Worm (Caenorhabditis elegans) whole organism, early embryonic: ENCODE data around the gene Y62H9A.9.

Experiments
- B0310.2 ChIP-seq: sonication (generic microtip); optimal IDR thresholded peaks from 2 replicates; lab custom pipeline; 2016; ENCODE audit warnings: mild to moderate bottlenecking, missing genetic modification characterization, missing compliant biosample characterization
- F13C5.2 ChIP-seq: sonication (generic microtip); optimal IDR thresholded peaks from 2 replicates; lab custom pipeline; 2017; ENCODE audit warnings: mild to moderate bottlenecking, missing genetic modification characterization, inconsistent platforms, missing compliant biosample characterization
- aly-1 ChIP-seq: sonication (generic microtip); optimal IDR thresholded peaks from 2 replicates; lab custom pipeline; 2016; ENCODE audit warnings: missing genetic modification characterization, missing compliant biosample characterization
- ama-1 ChIP-seq: fragments of 150-350 bp; optimal IDR thresholded peaks from 2 replicates; lab custom pipeline; 2014
- ceh-13 ChIP-seq: fragments of 200-800 bp; sonication (Bioruptor generic); optimal IDR thresholded peaks from 2 replicates; lab custom pipeline; 2018; ENCODE audit warnings: mild to moderate bottlenecking, missing genetic modification characterization, missing compliant biosample characterization
- ceh-36 ChIP-seq: sonication (generic microtip); optimal IDR thresholded peaks from 2 replicates; lab custom pipeline; 2016; ENCODE audit warnings: missing genetic modification characterization, inconsistent platforms, missing compliant biosample characterization
- ets-7 ChIP-seq: sonication (generic microtip); optimal IDR thresholded peaks from 2 replicates; lab custom pipeline; 2016; ENCODE audit warnings: missing genotype, missing genetic modification characterization, missing compliant biosample characterization
- flt-1 ChIP-seq: fragments of 200-800 bp; sonication (Bioruptor generic); IDR thresholded peaks from 2 replicates; pipeline ENCODE4 v1.3.6; 2022; ENCODE audit warnings: missing genetic modification characterization, missing compliant biosample characterization
- hmbx-1 ChIP-seq: sonication (generic microtip); optimal IDR thresholded peaks from 2 replicates; lab custom pipeline; 2016; ENCODE audit warnings: mild to moderate bottlenecking, missing genetic modification characterization, missing compliant biosample characterization
- hmg-4 ChIP-seq: fragments of 200-800 bp; sonication (Bioruptor generic); optimal IDR thresholded peaks from 2 replicates; lab custom pipeline; 2018; ENCODE audit warnings: mild to moderate bottlenecking, missing genetic modification characterization, missing compliant biosample characterization
- hnd-1 ChIP-seq: sonication (generic microtip); optimal IDR thresholded peaks from 2 replicates; lab custom pipeline; 2016; ENCODE audit warnings: missing genetic modification characterization, missing compliant biosample characterization
- pes-1 ChIP-seq: fragments of 200-800 bp; sonication (Bioruptor generic); IDR thresholded peaks from 2 replicates; pipeline ENCODE4 v1.3.6; 2022; ENCODE audit warnings: missing genetic modification reagents, missing genetic modification characterization, missing compliant biosample characterization
- scrt-1 ChIP-seq: fragments of 200-800 bp; sonication (Bioruptor generic); IDR thresholded peaks from 2 replicates; pipeline ENCODE4 v1.3.6; 2022; ENCODE audit warnings: missing genetic modification characterization, missing compliant biosample characterization
- sea-1 ChIP-seq: fragments of 200-800 bp; sonication (Bioruptor generic); conservative IDR thresholded peaks from 2 replicates; pipeline ENCODE4 v1.3.6; 2022; ENCODE audit warnings: missing genetic modification characterization, missing compliant biosample characterization
- tbx-11 ChIP-seq: fragments of 200-800 bp; sonication (Bioruptor generic); IDR thresholded peaks from 2 replicates; pipeline ENCODE4 v1.3.6; 2022; ENCODE audit warnings: missing genetic modification characterization, missing compliant biosample characterization
- tbx-37 ChIP-seq: fragments of 200-800 bp; sonication (Bioruptor generic); conservative IDR thresholded peaks from 2 replicates; pipeline ENCODE4 v1.3.6; 2022; ENCODE audit warnings: missing genetic modification reagents, missing genetic modification characterization, missing compliant biosample characterization
- tra-4 ChIP-seq: sonication (generic microtip); optimal IDR thresholded peaks from 2 replicates; lab custom pipeline; 2017; ENCODE audit warnings: missing genetic modification characterization, missing compliant biosample characterization

The Y62H9A.9 gene

DNA sequence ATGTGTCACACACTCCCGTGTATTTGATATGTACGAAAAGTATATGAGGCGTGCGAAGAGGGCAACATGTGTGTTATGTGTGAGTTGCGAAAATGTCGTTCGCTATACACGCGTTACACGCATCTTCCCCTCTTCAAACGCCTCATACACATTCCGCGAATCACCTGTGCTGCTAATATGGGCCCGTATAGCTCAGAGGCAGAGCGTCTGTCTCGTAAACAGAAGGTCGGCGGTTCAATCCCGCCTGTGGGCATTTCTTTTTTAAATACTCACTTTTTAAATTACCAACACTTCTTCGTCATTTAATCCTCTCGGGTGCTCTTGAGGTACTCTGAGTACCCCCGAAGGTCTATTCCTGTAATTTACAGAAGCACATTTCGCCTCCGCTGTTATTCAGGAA is 35.6 kb upstream of the Y62H9A.9 start:
- TF ChIP-seq hmg-4 (GFP tag; lab: Kevin White, UChicago) = no peak
- no peak for TF ChIP-seq ceh-36 (tag; lab: Kevin White, UChicago)
- TF ChIP-seq B0310.2 (tag; lab: Kevin White, UChicago) = no peak
- TF ChIP-seq flt-1 (GFP tag; lab: Robert Waterston, UW) = no peak
- no peak for TF ChIP-seq hnd-1
- TF ChIP-seq ama-1 (lab: Kevin White, UChicago) = no peak
- no peak for TF ChIP-seq aly-1
- TF ChIP-seq sea-1 (GFP tag; lab: Robert Waterston, UW) = no peak
- TF ChIP-seq F13C5.2 (tag; lab: Kevin White, UChicago) = no peak
- no peak for TF ChIP-seq hmbx-1 (tag; lab: Kevin White, UChicago)
- no peak for TF ChIP-seq pes-1 (GFP tag; lab: Robert Waterston, UW)

DNA sequence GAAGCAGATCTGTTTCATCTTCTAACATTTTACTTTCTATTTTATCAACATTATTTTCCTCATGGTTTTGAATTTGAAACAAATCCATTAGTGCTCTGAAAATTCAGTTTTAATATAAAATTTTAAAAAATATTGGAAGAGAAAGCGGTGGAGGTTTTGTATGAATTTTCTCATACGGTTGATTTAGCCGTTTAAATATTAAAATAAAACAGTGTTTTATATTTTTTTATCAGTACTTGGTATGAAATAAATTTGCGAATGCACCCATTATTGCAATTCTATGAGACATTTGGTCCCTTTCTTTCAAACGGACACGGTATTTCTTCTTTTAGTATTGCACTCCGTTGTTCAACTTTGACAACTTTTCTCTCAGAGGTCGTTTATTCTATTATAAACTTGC is 33.6 kb upstream of the Y62H9A.9 start, which contains the start of gene dot-1.4:
TSS of gene dot-1.4 (minus strand) at position 101 of the 400 bp plus-strand sequence.
- TF ChIP-seq scrt-1 (GFP tag; lab: Robert Waterston, UW) (no peak), ceh-13 (GFP tag; lab: Kevin White, UChicago) (no peak), sea-1 (GFP tag; lab: Robert Waterston, UW) (no peak)

DNA sequence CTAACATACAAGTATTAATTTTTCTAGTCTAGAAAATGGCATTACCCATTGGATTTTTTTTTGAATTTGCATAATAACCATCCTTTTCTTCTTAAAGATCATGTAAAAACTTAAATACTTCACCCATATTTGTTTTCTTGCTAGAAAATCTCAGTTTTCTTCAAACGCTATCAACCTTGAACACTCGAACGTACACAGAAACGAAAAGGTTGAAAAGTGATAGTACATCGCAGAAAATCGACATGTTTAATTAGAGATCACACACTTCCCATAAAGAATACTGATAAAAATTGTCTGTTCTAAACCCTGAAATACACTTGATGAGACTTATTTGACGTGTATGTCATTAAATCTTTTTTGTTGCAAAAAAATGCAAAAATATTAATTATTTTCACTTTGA is 29.6 kb upstream of the Y62H9A.9 start, which contains the start of gene F55G7.4:
TSS of gene F55G7.4 (plus strand) at position 301 of the 400 bp plus-strand sequence.
- TF ChIP-seq ceh-36 (tag; lab: Kevin White, UChicago) (no peak), ceh-13 (GFP tag; lab: Kevin White, UChicago) (no peak), hmbx-1 (tag; lab: Kevin White, UChicago) (no peak), flt-1 (GFP tag; lab: Robert Waterston, UW) (no peak), tra-4 (tag; lab: Kevin White, UChicago) (no peak), scrt-1 (GFP tag; lab: Robert Waterston, UW) (no peak), tbx-37 (GFP tag; lab: Robert Waterston, UW) (no peak), hnd-1 (no peak), ets-7 (tag; lab: Kevin White, UChicago) (no peak), B0310.2 (tag; lab: Kevin White, UChicago) (no peak)

DNA sequence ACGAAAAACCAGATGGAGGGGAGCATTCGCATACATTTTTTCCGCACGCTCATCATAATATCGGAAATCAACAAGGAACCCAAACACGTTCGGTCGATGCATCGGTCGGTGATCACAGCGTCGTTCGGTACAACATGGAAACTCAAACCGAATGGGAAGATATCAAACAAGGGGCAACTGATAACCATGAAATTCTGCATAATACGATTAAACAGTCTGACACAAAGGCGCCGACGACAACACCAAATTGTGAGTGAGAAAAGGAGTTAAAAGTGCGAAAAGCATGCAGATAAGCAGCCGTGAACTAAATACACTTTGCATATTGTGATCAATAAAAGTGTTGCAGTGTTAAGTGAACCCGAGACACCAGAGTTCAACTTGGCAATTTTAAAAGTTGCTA is 27.3 kb upstream of the Y62H9A.9 start:
- TF ChIP-seq ceh-13 (GFP tag; lab: Kevin White, UChicago) (no peak), hnd-1 (no peak), B0310.2 (tag; lab: Kevin White, UChicago) (no peak), hmbx-1 (tag; lab: Kevin White, UChicago) (no peak), hmg-4 (GFP tag; lab: Kevin White, UChicago) (no peak), ama-1 (lab: Kevin White, UChicago) (no peak), tbx-37 (GFP tag; lab: Robert Waterston, UW) (no peak), tbx-11 (GFP tag; lab: Robert Waterston, UW) (no peak), pes-1 (GFP tag; lab: Robert Waterston, UW) (no peak), sea-1 (GFP tag; lab: Robert Waterston, UW) (no peak), ceh-36 (tag; lab: Kevin White, UChicago) (no peak)

DNA sequence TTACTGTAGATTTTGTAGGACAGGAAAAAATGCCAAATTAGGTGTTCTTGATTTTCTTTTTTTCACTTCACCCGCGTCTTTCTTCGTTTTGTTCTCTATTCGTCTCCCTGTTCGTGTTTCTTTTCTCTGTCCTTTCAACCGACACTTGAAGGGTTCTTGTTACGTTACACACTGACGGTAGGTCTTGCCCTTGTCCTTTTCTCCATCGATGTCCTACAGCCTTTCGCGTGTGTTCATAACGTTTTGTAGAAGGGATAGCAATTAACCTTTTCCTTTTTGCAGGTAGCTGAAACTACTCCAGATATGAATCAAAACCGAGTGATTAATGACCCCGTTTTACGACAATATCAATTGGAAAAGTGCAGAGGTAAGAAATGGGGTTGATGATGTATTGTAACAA is 26.2 kb upstream of the Y62H9A.9 start, which contains the start of gene F55G7.1:
TSS of gene F55G7.1 (plus strand) at position 276 of the 400 bp plus-strand sequence.
- TF ChIP-seq pes-1 (GFP tag; lab: Robert Waterston, UW) (no peak), B0310.2 (tag; lab: Kevin White, UChicago) (no peak), aly-1 (no peak), tra-4 (tag; lab: Kevin White, UChicago) (no peak), sea-1 (GFP tag; lab: Robert Waterston, UW) (no peak), ets-7 (tag; lab: Kevin White, UChicago) (no peak), tbx-37 (GFP tag; lab: Robert Waterston, UW) (no peak), tbx-11 (GFP tag; lab: Robert Waterston, UW) (no peak), hmbx-1 (tag; lab: Kevin White, UChicago) (no peak), ceh-36 (tag; lab: Kevin White, UChicago) (no peak), ceh-13 (GFP tag; lab: Kevin White, UChicago) (no peak), F13C5.2 (tag; lab: Kevin White, UChicago) (no peak), hnd-1 (no peak), flt-1 (GFP tag; lab: Robert Waterston, UW) (no peak), ama-1 (lab: Kevin White, UChicago) (no peak), hmg-4 (GFP tag; lab: Kevin White, UChicago) (no peak), scrt-1 (GFP tag; lab: Robert Waterston, UW) (no peak)

DNA sequence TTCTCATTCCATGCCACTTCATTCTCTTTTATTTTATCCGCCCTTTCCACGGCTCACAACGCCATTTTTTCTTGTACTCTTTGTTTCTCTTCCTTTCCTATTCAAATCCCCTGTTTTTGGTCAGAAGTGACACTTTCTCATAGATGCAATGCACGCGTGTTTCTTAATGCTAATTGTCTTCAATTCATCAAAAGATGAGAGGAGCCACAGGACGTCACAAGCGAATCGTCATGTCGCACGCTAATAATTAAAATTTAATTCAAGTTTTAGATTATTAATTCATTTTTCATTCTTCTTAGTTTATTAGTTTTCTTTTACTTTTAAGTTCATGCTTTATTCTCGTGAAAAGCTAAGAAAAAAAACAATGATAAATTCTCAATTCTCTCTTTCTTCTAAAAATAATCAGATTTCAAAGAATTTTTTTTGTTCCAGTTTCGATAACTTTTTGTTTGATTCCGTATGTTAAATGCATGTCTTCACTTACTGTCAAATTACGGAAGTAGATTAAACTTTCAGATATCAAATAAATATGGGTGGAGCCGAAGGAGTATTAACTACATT is 22.9 kb upstream of the Y62H9A.9 start, which contains the start of gene Y62H9A.14:
TSS of gene Y62H9A.14 (plus strand) at position 511 of the 561 bp plus-strand sequence.
- no peak for TF ChIP-seq ceh-36 (tag; lab: Kevin White, UChicago)
- no peak for TF ChIP-seq B0310.2 (tag; lab: Kevin White, UChicago)

DNA sequence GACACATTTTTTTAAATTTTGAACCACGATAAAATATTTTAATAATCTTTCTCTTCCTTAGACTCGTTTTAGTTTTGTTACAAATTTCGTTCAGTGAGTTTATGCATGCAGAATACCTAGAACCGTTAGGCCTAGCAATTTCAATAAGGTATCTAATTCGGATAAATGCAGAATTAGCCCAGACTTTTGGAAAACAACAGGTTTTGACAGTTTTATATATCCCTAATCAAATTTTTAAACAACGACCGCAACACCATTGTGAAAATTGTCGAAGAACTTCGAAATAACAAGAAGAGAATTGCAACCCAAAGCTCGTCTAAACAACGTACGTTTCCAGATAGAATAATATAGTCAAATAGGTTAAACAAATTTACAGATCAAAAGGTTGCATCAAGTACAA is 20.1 kb upstream of the Y62H9A.9 start, which contains the start of gene Y62H9A.16:
TSS of gene Y62H9A.16 (plus strand) at position 301 of the 400 bp plus-strand sequence.
- no peak for TF ChIP-seq aly-1
- no peak for TF ChIP-seq tbx-37 (GFP tag; lab: Robert Waterston, UW)
- no peak for TF ChIP-seq B0310.2 (tag; lab: Kevin White, UChicago)
- TF ChIP-seq hmg-4 (GFP tag; lab: Kevin White, UChicago) = no peak
- no peak for TF ChIP-seq flt-1 (GFP tag; lab: Robert Waterston, UW)

DNA sequence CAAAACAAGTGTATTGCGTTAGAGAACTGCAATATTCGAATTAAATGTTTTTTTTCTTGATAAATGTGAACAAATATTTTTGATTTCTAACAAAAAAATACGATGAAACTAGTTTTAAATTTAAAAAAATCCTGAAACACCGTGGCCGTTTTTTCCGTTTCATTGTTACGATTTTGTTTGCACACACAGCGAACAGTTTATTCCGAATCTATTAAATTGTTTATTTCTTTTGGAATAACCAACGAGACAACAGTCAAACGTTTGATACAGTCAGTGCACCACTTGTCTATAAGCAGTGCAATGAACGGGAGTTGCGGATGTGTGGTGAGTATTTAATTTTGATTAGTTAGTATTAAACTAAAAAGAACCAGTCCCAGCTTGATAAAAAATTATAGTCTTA is 18.8 kb upstream of the Y62H9A.9 start, which contains the start of gene Y62H9A.13:
TSS of gene Y62H9A.13 (plus strand) at position 301 of the 400 bp plus-strand sequence.
- TF ChIP-seq tbx-11 (GFP tag; lab: Robert Waterston, UW) (no peak), hnd-1 (no peak), sea-1 (GFP tag; lab: Robert Waterston, UW) (no peak), ceh-13 (GFP tag; lab: Kevin White, UChicago) (no peak)
